Fruit fly (Drosophila melanogaster): ENCODE results near the gene CG5664.

- TF ChIP-seq Pif1A (GFP tag; optimal IDR thresholded peaks at IDR 0.05): no peak
- TF ChIP-seq EcR (GFP tag; optimal IDR thresholded peaks at IDR 0.05): no peak
- TF ChIP-seq CG9948 (tag; optimal IDR thresholded peaks at IDR 0.05): no peak
- TF ChIP-seq rn (GFP tag; IDR thresholded peaks at IDR 0.05): no peak
- no peak for TF ChIP-seq Snoo (tag; optimal IDR thresholded peaks at IDR 0.05)
- TF ChIP-seq CG15710 (tag; optimal IDR thresholded peaks at IDR 0.05): no peak
- no peak for TF ChIP-seq CG13204 (GFP tag; optimal IDR thresholded peaks at IDR 0.05)
- TF ChIP-seq CG14655 (GFP tag; optimal IDR thresholded peaks at IDR 0.05): no peak
- no peak for TF ChIP-seq CG32121 (GFP tag; IDR thresholded peaks at IDR 0.05)
- TF ChIP-seq fd96Ca (GFP tag; IDR thresholded peaks at IDR 0.05): no peak
- TF ChIP-seq CG8159 (tag; optimal IDR thresholded peaks at IDR 0.05): no peak
- no peak for TF ChIP-seq D1 (tag; optimal IDR thresholded peaks at IDR 0.05)
- no peak for TF ChIP-seq CG10348 (GFP tag; IDR thresholded peaks at IDR 0.05)
- no peak for TF ChIP-seq gl (tag; optimal IDR thresholded peaks at IDR 0.05)
Measured at dm6 chr3L:21402552-21402951, 38.6 kb downstream of the CG5664 start.
